Worm (Caenorhabditis elegans): Measurements from ENCODE around the gene C42D4.18.

DNA sequence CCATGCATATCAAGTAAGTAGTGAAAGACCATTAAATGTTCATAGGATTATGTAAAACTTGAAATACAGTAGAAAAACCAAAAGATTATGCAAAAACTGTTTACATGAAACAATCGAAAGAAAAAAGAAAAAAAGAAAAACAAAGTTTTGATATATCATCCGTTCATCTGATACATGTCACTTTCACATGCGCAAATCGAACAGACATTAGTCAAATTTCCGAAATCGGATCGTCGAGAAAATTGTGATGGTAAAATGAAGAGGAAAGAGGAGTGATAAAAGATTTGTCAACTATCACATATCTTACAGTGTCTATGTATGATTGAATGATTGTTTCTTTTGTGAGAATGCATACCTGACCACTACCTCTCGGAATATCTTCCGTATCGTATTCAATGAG, 42.4 kb downstream of the C42D4.18 start:
- TF ChIP-seq nhr-11 (tag; optimal IDR thresholded peaks at IDR 0.05), result no peak
- no peak for TF ChIP-seq skn-1 (tag; optimal IDR thresholded peaks at IDR 0.05)
- no peak for TF ChIP-seq C16A3.4 (tag; optimal IDR thresholded peaks at IDR 0.05)
- no peak for TF ChIP-seq fos-1 (tag; optimal IDR thresholded peaks at IDR 0.05)
- no peak for TF ChIP-seq pqm-1 (tag; optimal IDR thresholded peaks at IDR 0.05)
- TF ChIP-seq ztf-4 (tag; optimal IDR thresholded peaks at IDR 0.05), result no peak
- no peak for TF ChIP-seq tbx-2 (tag; optimal IDR thresholded peaks at IDR 0.05)
- no peak for TF ChIP-seq sup-37 (GFP tag; optimal IDR thresholded peaks at IDR 0.05)
- no peak for TF ChIP-seq snpc-4 (tag; optimal IDR thresholded peaks at IDR 0.05)
- TF ChIP-seq mep-1 (tag; optimal IDR thresholded peaks at IDR 0.05), result no peak
- no peak for TF ChIP-seq mdl-1 (tag; optimal IDR thresholded peaks at IDR 0.05)
- TF ChIP-seq lir-3 (tag; optimal IDR thresholded peaks at IDR 0.05; ENCODE audit: poor library complexity), result no peak
- TF ChIP-seq unc-62 (GFP tag; optimal IDR thresholded peaks at IDR 0.05), result no peak
- no peak for TF ChIP-seq nhr-77 (tag; optimal IDR thresholded peaks at IDR 0.05)

Data from whole organism, L1 larva.